Worm (Caenorhabditis elegans): Measurements from ENCODE around the gene F27D9.2.

- TF ChIP-seq nhr-25 (tag; optimal IDR thresholded peaks at IDR 0.05; ENCODE audit: borderline replicate concordance, insufficient read depth) (no peak), dmd-6 (GFP tag; IDR thresholded peaks at IDR 0.05) (no peak), vab-7 (GFP tag; IDR thresholded peaks at IDR 0.05) (no peak), lin-15B (tag; optimal IDR thresholded peaks at IDR 0.05) (no peak), nhr-10 (tag; optimal IDR thresholded peaks at IDR 0.05) (no peak), unc-62 (GFP tag; optimal IDR thresholded peaks at IDR 0.05 in 1 of 2) (no peak), unc-62 (tag; optimal IDR thresholded peaks at IDR 0.05) (no peak), nhr-76 (tag; optimal IDR thresholded peaks at IDR 0.05) (no peak), ZK546.5 (tag; optimal IDR thresholded peaks at IDR 0.05) (no peak), nhr-28 (tag; optimal IDR thresholded peaks at IDR 0.05) (no peak), skn-1 (tag; optimal IDR thresholded peaks at IDR 0.05) (no peak), lsy-2 (tag; optimal IDR thresholded peaks at IDR 0.05) (no peak), Y5F2A.4 (GFP tag; optimal IDR thresholded peaks at IDR 0.05) (no peak)
Measured at ce11 chrX:7707031-7707430, 34.2 kb downstream of the F27D9.2 start, which contains the start of gene kvs-1.
